Worm (Caenorhabditis elegans) whole organism, L2 larva: ENCODE measurements around the gene gna-1.

Experiments used
- Y55F3AM.14 ChIP-seq: fragments of 200-800 bp; sonication (Bioruptor generic); optimal IDR thresholded peaks from 2 replicates; lab custom pipeline; 2018; ENCODE audit warnings: mild to moderate bottlenecking, missing genetic modification characterization, missing compliant biosample characterization
- ZK546.5 ChIP-seq: sonication (generic microtip); optimal IDR thresholded peaks from 2 replicates; lab custom pipeline; 2017; ENCODE audit warnings: missing biosample characterization, missing genetic modification characterization
- aly-2 ChIP-seq: fragments of 150-350 bp; optimal IDR thresholded peaks from 2 replicates; lab custom pipeline; 2014; ENCODE audit warnings: missing biosample characterization, missing genetic modification characterization
- blmp-1 ChIP-seq: sonication (generic microtip); optimal IDR thresholded peaks from 2 replicates; lab custom pipeline; 2017; ENCODE audit warnings: missing genetic modification characterization, mild to moderate bottlenecking, missing compliant biosample characterization, antibody characterized with exemption, moderate library complexity; ENCODE audit not compliant: insufficient read depth
- ceh-82 ChIP-seq: fragments of 150-350 bp; optimal IDR thresholded peaks from 2 replicates; lab custom pipeline; 2014; ENCODE audit warnings: missing biosample characterization, missing genetic modification characterization
- dmd-4 ChIP-seq: sonication (generic microtip); optimal IDR thresholded peaks from 2 replicates; lab custom pipeline; 2017; ENCODE audit warnings: missing biosample characterization, missing genetic modification characterization
- elt-3 ChIP-seq: sonication (generic microtip); optimal IDR thresholded peaks from 2 replicates; lab custom pipeline; 2017; ENCODE audit warnings: missing biosample characterization, missing genetic modification characterization
- ztf-11 ChIP-seq: sonication (generic microtip); optimal IDR thresholded peaks from 2 replicates; lab custom pipeline; 2017; ENCODE audit warnings: missing biosample characterization, missing genetic modification characterization

ce11 chrV:10281374-10281773, 38.6 kb downstream of the gna-1 start, which contains the start of gene lys-2:
- TF ChIP-seq ZK546.5 (no peak), elt-3 (tag; lab: Kevin White, UChicago) (no peak), ztf-11 (no peak), aly-2 (tag; lab: Kevin White, UChicago) (no peak), ceh-82 (tag; lab: Kevin White, UChicago) (no peak), dmd-4 (tag; lab: Kevin White, UChicago) (no peak), blmp-1 (tag; lab: Kevin White, UChicago) (no peak), Y55F3AM.14 (GFP tag; lab: Kevin White, UChicago) (no peak)
